Fruit fly (Drosophila melanogaster) whole organism, larva: ENCODE measurements around the gene CG31224.
A peak's percentile ranks its signal among the peaks of the same experiment; 100 is the strongest.

ENCODE experiments used
- noc ChIP-seq: fragments of 200-800 bp; sonication (Bioruptor generic); optimal IDR thresholded peaks from 3 replicates; lab custom pipeline; 2019; ENCODE audit warnings: missing biosample characterization, mild to moderate bottlenecking, missing genetic modification characterization, moderate library complexity

CG31224 gene

dm6 chr3R:18669152-18669551, 10.0 kb upstream of the CG31224 start, which contains the start of gene CG7702:
Gene CG7702, plus strand, starts transcription at chr3R:18669390.
- no peak for TF ChIP-seq noc (tag; lab: Kevin White, UChicago)

DNA sequence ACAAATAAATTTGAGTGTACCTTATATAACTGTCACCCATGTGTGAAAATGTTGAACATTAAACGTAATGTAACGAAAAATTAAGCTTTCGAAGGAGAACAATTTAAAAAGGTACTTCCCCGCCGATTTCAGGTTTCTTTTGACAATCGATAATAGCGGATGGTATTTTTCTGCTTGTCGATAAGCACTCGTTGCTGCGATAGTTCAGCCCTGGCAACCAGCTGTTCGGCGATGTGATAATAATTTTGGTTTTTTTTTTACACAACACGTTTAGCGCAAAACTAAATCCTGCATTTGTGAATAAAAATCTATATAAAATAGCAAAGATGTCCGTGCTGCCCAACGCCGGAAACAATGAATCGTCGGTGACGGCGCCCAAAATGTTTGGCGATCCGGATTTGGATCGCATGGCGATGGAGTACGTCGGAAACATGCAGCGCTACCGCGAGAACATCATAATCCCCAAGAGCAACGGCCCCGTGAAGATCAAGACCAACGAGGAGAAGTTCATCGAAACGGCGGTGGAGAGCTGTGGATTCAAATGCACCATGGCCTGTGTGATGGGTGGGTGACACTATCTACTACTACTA, 8.6 kb upstream of the CG31224 start, which contains the start of gene CG31229:
Gene CG31229, plus strand, starts transcription at position 194 of the 590 bp plus-strand sequence.
- TF ChIP-seq noc (tag; lab: Kevin White, UChicago): no peak

DNA sequence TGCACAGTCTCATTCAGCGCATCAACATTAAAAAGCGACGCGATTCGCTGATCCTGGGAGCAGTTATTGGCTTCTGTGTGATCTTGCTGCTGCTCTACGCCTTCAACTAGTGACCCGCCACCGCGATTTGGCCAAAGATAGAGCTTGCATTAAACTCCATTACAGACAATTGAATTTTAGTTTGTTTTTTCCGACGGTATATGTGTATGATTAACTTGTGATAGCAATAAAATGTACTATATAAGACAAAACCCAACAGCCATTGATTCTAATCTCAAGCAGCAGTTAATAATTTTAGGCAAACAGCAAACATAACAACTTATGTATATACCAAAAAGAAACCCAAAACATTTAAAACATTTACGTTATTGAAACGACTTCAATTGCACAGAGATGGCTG, 6.0 kb upstream of the CG31224 start, which contains the start of gene CG31231:
Gene CG31231, plus strand, starts transcription at position 301 of the 400 bp plus-strand sequence.
- no peak for TF ChIP-seq noc (tag; lab: Kevin White, UChicago)

DNA sequence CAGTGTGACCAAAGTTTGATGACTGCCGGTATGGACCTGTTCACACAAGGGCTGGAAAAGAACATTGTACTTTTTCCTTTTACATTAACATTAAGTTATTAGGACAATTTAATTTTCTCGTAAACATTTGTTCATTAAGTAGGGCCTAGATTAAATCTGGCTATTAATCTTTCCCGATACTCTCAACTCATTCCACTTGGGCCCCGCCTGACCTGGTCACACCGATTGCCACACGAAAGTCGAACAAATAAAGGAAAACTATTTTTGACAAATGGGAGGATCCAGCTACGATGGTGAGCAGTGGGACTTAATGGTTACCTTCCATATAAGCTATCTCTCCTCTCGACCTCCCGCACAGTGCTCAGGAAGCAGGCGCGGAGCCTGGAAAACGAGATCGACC, 4.4 kb upstream of the CG31224 start, which contains the start of the genes Cpsf73 and Gos28:
Gene Cpsf73, minus strand, starts transcription at position 28 of the 400 bp plus-strand sequence.
Gene Gos28, plus strand, starts transcription at position 214 of the 400 bp plus-strand sequence.
- peak; percentile 29 for TF ChIP-seq noc (tag; lab: Kevin White, UChicago)

DNA sequence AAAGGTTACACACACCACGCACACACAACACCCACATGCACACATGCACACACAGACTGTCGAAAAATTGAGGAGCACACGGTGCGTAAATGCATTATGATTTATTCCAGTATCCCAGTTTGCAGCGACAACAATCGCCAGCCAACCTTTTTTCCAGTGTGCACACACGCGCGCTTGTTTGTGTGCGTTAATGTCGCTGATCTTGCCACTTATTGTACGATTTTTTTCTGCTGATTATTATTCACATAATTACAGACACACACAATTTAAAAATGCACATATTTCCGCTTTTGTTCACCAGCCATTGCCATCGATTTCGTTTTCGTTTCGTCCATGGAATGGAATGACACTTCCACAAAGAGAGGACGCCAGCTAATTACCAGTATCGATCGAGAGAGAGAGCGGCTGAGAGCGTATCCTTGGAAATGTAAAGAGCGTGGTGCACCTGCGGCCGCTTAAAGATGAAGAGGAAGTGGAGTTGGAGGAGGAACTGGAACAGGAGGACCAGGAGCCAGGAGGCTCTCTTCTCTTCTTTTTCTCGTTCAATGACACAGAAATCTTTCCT, 647 bp downstream of the CG31224 start:
- no peak for TF ChIP-seq noc (tag; lab: Kevin White, UChicago)

DNA sequence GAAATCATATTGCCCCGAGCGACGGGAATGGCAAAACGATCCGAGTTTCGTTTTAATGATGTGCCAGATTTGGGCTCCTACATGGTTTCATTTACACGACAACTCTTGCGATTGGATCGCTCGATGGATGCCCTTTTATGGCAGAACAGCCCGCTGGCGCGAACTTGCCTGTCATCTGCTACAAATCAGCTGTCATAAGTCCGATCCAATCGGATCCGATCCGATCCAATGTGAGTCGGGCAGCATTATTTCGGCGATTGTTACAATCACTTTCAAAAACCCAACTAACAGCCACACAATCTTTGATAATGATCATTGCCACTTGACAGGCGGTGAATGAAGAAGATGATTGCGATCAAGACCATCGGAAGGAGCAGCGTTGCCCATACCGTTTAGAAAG, 15.5 kb downstream of the CG31224 start:
- no peak for TF ChIP-seq noc (tag; lab: Kevin White, UChicago)

DNA sequence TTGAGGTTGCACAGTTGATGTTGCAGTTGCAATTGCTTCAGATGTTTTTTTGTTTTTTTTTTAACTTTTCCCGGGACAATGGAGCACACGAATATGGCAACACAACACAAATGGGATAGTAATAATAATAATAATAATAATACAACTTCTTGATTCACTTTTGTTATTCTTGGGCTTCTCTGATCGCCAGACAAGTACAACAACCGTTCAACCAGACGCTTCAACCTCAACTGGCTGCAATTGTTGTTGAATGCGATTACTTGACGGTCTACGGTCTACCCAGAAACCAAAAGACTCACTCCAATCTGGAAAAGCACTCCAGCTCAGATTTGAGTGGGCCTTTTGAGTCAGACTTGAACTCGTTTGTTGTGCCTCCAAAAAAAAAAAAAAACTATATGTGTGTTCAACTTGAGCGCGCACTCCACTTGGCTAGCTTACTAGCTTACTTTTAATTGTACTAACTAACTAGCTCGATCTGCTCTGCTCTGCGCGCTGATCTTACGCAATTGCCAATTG, 17.8 kb downstream of the CG31224 start, which contains the start of gene CG14301:
Gene CG14301, minus strand, starts transcription at position 216 of the 516 bp plus-strand sequence.
- no peak for TF ChIP-seq noc (tag; lab: Kevin White, UChicago)

DNA sequence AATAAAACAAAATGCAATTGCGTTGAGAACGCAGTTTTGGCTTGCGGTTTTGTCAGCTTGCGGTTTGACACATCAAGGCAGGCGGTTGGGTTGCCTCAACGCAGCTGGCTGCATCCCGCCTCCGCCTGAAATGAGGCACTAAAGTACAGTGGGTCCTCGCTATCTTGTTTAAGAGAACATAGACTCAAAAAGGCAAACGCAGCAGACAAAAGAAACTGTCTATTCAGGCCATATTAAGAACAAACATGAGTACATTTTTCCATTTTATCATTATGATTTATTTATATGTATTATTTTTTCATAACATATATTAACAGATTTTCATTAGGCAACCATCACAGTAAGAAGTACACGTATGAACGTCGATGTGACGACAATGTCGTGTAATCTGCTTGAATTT, 19.4 kb downstream of the CG31224 start:
- no peak for TF ChIP-seq noc (tag; lab: Kevin White, UChicago)

- TF ChIP-seq noc (tag; lab: Kevin White, UChicago): no peak
Measured at dm6 chr3R:18633099-18633498, 26.0 kb downstream of the CG31224 start.

DNA sequence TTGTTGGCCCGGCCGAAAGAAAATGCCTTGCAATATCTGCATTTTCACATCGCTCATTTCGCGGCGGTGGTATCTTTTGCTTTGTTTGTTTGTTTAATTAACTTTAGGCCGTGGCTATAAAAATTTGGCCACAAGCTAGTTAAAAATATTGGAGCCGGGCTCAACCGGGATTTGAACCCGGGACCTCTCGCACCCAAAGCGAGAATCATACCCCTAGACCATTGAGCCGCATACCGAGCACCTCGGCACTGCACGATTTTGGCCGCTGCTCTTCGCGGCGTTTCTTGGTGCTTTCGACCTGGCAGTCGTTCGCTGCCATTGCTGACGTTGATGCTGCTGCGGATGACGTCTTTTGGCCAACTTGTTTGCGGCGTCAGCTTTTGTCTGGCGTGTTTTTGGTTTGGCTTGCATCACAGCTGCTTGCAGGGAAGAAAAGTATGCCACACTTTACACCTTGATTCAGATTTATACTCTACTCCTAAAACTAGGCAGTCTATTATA, 30.7 kb downstream of the CG31224 start:
- no peak for TF ChIP-seq noc (tag; lab: Kevin White, UChicago)

DNA sequence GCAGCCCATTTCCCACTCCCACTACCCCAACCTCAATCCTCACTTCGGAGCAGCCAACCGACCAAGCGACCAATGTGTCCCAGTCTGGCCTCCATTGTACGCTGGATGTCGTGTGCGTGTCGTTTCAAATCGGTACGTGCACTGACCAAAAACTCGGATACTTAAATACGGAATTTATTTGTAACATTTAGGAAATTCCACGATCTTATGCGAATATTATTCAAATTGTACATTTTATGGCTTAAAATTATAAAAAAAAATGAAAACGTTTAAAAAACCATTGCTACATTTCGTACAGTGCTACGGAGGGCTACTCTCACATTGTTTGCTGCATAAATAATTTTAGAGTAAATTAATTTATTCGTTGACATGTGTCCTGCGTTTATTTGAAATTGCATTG, 34.6 kb downstream of the CG31224 start:
- no peak for TF ChIP-seq noc (tag; lab: Kevin White, UChicago)

- TF ChIP-seq noc (tag; lab: Kevin White, UChicago): no peak
Measured at dm6 chr3R:18621230-18621629, 37.9 kb downstream of the CG31224 start, which contains the start of gene CG14304. Gene CG14304, minus strand, starts transcription at chr3R:18621327.

DNA sequence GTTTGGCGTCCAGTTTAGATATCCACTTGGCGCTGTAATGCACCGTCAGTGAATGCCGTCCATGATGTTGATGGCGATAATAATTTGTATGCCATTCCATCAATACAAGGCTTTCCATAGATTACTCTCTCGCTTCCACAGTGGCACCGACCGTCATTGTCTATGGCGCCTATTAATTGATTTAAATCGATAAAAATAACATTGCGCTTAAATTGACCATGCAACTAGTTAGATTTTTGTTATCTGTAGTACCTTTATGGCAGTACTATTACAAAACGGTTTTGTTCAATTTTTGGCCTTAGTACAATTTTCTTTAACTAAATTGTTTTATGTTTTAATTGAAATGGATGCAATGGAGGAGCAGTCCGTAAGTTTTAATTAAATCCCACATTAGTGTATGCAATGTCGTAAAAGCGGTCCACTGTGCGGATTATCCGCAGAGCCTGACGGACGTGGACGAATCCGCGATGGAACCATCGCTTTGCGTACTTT, 39.6 kb downstream of the CG31224 start:
- no peak for TF ChIP-seq noc (tag; lab: Kevin White, UChicago)

DNA sequence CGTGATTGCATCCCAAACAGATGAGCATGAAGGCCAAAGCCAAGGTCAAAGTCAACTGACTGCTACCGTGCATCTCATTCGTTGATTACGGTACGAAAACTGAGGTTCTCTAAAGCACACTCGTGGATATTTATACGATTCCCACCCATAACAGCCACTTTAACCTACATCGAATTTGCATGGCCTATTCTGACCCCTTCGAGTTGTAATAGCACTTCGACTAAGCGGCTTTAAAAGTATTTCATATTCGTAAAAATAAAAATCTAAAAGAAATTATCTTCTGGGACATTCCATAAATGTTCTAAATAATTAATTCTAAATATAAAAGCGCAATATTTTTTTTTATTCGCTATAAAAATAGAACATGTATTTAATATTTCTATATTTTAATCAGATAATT, 41.7 kb downstream of the CG31224 start, which contains the start of gene CG7695:
Gene CG7695, minus strand, starts transcription at position 101 of the 400 bp plus-strand sequence.
- TF ChIP-seq noc (tag; lab: Kevin White, UChicago): no peak

DNA sequence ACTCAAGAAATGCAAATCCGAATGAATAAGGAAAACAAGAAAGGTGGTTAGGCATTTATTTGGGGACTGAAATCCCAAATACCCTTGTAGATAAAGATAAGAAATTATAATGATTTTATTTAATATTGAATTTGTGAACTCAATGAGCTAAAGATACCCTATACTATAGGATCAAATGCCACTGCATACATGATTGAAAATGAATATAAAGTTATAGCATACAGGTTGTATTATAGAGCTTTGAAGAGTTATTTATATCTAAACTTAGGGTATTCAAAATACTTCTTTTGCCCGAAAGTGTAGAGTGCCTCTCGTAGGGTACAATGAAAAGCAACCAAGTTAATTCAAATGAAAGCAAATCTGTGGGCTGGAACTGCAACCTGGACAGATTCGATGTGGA, 43.1 kb downstream of the CG31224 start:
- TF ChIP-seq noc (tag; lab: Kevin White, UChicago): no peak
